Fruit fly (Drosophila melanogaster) whole organism, embryonic: Measurements from ENCODE around the gene CG5568.

Experiments used
- Antp ChIP-seq: fragments of 200-800 bp; sonication (Bioruptor generic); optimal IDR thresholded peaks from 3 replicates; lab custom pipeline; 2016; ENCODE audit warnings: missing biosample characterization, missing genetic modification characterization
- Atf6 ChIP-seq: fragments of 200-800 bp; sonication (Bioruptor generic); IDR thresholded peaks from 2 replicates; pipeline ENCODE4 v1.3.6; 2022; ENCODE audit warnings: missing biosample characterization, missing genetic modification characterization
- Blimp-1 ChIP-seq: fragments of 200-800 bp; sonication (Bioruptor generic); optimal IDR thresholded peaks from 3 replicates; lab custom pipeline; 2018; ENCODE audit warnings: missing biosample characterization, missing genetic modification characterization, mild to moderate bottlenecking, moderate library complexity, missing genetic modification reagents
- CG10565 ChIP-seq: fragments of 200-800 bp; sonication (Bioruptor generic); optimal IDR thresholded peaks from 3 replicates; lab custom pipeline; 2016; ENCODE audit warnings: missing biosample characterization, mild to moderate bottlenecking, missing genetic modification characterization
- CG10979 ChIP-seq: fragments of 200-800 bp; sonication (Bioruptor generic); optimal IDR thresholded peaks from 2 replicates; lab custom pipeline; 2018; ENCODE audit warnings: missing biosample characterization, mild to moderate bottlenecking, missing genetic modification characterization, moderate library complexity
- CG11504 ChIP-seq: fragments of 200-800 bp; sonication (Bioruptor generic); optimal IDR thresholded peaks from 3 replicates; lab custom pipeline; 2019; ENCODE audit warnings: missing biosample characterization, mild to moderate bottlenecking, missing genetic modification characterization, moderate library complexity
- CG11560 ChIP-seq: fragments of 200-800 bp; sonication (Bioruptor generic); IDR thresholded peaks from 3 replicates; pipeline ENCODE4 v1.3.6; 2022; ENCODE audit warnings: missing biosample characterization, missing genetic modification characterization
- CG14710 ChIP-seq: fragments of 200-800 bp; sonication (Bioruptor generic); optimal IDR thresholded peaks from 3 replicates; lab custom pipeline; 2019; ENCODE audit warnings: missing biosample characterization, mild to moderate bottlenecking, missing genetic modification characterization, moderate library complexity
- CG17328 ChIP-seq: fragments of 200-800 bp; sonication (Bioruptor generic); IDR thresholded peaks from 2 replicates; pipeline ENCODE4 v1.3.6; 2022; ENCODE audit warnings: missing biosample characterization, missing genetic modification characterization
- CG17612 ChIP-seq: fragments of 200-800 bp; sonication (Bioruptor generic); IDR thresholded peaks from 2 replicates; pipeline ENCODE4 v1.3.6; 2022; ENCODE audit warnings: missing biosample characterization, missing genetic modification characterization
- CG18262 ChIP-seq: fragments of 200-800 bp; optimal IDR thresholded peaks from 3 replicates; lab custom pipeline; 2019; ENCODE audit warnings: missing biosample characterization, mild to moderate bottlenecking, missing genetic modification characterization, moderate library complexity
- CG18599 ChIP-seq: fragments of 200-800 bp; sonication (Bioruptor generic); optimal IDR thresholded peaks from 3 replicates; lab custom pipeline; 2017; ENCODE audit warnings: missing biosample characterization, missing genetic modification characterization, mild to moderate bottlenecking, moderate library complexity, missing genetic modification reagents
- CG2678 ChIP-seq: fragments of 200-800 bp; sonication (Bioruptor generic); optimal IDR thresholded peaks from 3 replicates; lab custom pipeline; 2019; ENCODE audit warnings: missing biosample characterization, mild to moderate bottlenecking, missing genetic modification characterization, moderate library complexity
- CG2712 ChIP-seq: fragments of 200-800 bp; optimal IDR thresholded peaks from 3 replicates; lab custom pipeline; 2019; ENCODE audit warnings: missing biosample characterization, mild to moderate bottlenecking, missing genetic modification characterization, moderate library complexity
- CG30431 ChIP-seq: fragments of 200-800 bp; sonication (Bioruptor generic); optimal IDR thresholded peaks from 2 replicates; lab custom pipeline; 2017; ENCODE audit warnings: missing biosample characterization, missing genetic modification characterization
- CG32532 ChIP-seq: fragments of 200-800 bp; sonication (Bioruptor generic); IDR thresholded peaks from 2 replicates; pipeline ENCODE4 v1.3.6; 2022; ENCODE audit warnings: missing biosample characterization, missing genetic modification characterization
- CG33213 ChIP-seq: fragments of 200-800 bp; sonication (Bioruptor generic); optimal IDR thresholded peaks from 3 replicates; lab custom pipeline; 2016; ENCODE audit warnings: missing biosample characterization, missing genetic modification characterization
- CG3847 ChIP-seq: fragments of 200-800 bp; sonication (Bioruptor generic); IDR thresholded peaks from 2 replicates; pipeline ENCODE4 v1.3.6; 2022; ENCODE audit warnings: missing biosample characterization, missing genetic modification characterization
- CG7839 ChIP-seq: fragments of 200-800 bp; sonication (Bioruptor generic); optimal IDR thresholded peaks from 3 replicates; lab custom pipeline; 2018; ENCODE audit warnings: missing biosample characterization, mild to moderate bottlenecking, missing genetic modification characterization, moderate library complexity
- CG8765 ChIP-seq: fragments of 200-800 bp; sonication (Bioruptor generic); IDR thresholded peaks from 2 replicates; pipeline ENCODE4 v1.3.6; 2022; ENCODE audit warnings: missing biosample characterization, missing genetic modification characterization
- CG9876 ChIP-seq: fragments of 200-800 bp; sonication (Bioruptor generic); optimal IDR thresholded peaks from 2 replicates; lab custom pipeline; 2016; ENCODE audit warnings: missing biosample characterization, missing genetic modification characterization
- D ChIP-seq, 2 experiments: fragments of 200-800 bp in 1 of 2; fragments of >200 bp in 1 of 2; sonication (Bioruptor generic) in 1 of 2; optimal IDR thresholded peaks; 2 replicates in 1 of 2; 3 replicates in 1 of 2; lab custom pipeline; 2017; ENCODE audit warnings: mild to moderate bottlenecking in 1 of 2, missing biosample characterization in 1 of 2, missing genetic modification characterization in 1 of 2, missing genetic modification reagents in 1 of 2
- D19A ChIP-seq: fragments of 200-800 bp; optimal IDR thresholded peaks from 3 replicates; lab custom pipeline; 2019; ENCODE audit warnings: missing biosample characterization, mild to moderate bottlenecking, missing genetic modification characterization, moderate library complexity
- HLH4C ChIP-seq: fragments of 200-800 bp; sonication (Bioruptor generic); IDR thresholded peaks from 3 replicates; pipeline ENCODE4 v1.3.6; 2022; ENCODE audit warnings: missing biosample characterization, missing genetic modification characterization; ENCODE audit not compliant: partially characterized antibody
- HmgZ ChIP-seq: fragments of 200-800 bp; sonication (Bioruptor generic); optimal IDR thresholded peaks from 2 replicates; lab custom pipeline; 2018; ENCODE audit warnings: missing biosample characterization, mild to moderate bottlenecking, missing genetic modification characterization
- Hr39 ChIP-seq: fragments of >200 bp; optimal IDR thresholded peaks from 2 replicates; lab custom pipeline; 2017
- Med ChIP-seq: fragments of 200-800 bp; sonication (Bioruptor generic); peaks from one replicate; lab custom pipeline; 2016; ENCODE audit warnings: missing biosample characterization, missing genetic modification characterization, mild to moderate bottlenecking, inconsistent platforms, moderate library complexity
- Oli ChIP-seq: fragments of 200-800 bp; sonication (Bioruptor generic); optimal IDR thresholded peaks from 2 replicates; lab custom pipeline; 2018; ENCODE audit warnings: missing biosample characterization, mild to moderate bottlenecking, missing genetic modification characterization, moderate library complexity
- Poxn ChIP-seq: fragments of 200-800 bp; sonication (Bioruptor generic); IDR thresholded peaks from 2 replicates; pipeline ENCODE4 v1.3.6; 2022; ENCODE audit warnings: missing biosample characterization, missing genetic modification characterization
- Sox100B ChIP-seq: fragments of 200-800 bp; sonication (Bioruptor generic); optimal IDR thresholded peaks from 3 replicates; lab custom pipeline; 2018; ENCODE audit warnings: missing biosample characterization, mild to moderate bottlenecking, missing genetic modification characterization
- Ssrp ChIP-seq: fragments of 200-800 bp; sonication (Bioruptor generic); optimal IDR thresholded peaks from 2 replicates; lab custom pipeline; 2018; ENCODE audit warnings: missing biosample characterization, mild to moderate bottlenecking, missing genetic modification characterization, moderate library complexity
- Trl ChIP-seq, 3 experiments: fragments of >200 bp in 2 of 3; fragments of 200-800 bp in 1 of 3; sonication (Bioruptor generic) in 1 of 3; optimal IDR thresholded peaks; 2 replicates in 1 of 3; 3 replicates in 2 of 3; lab custom pipeline; 2016 to 2017; ENCODE audit warnings: missing biosample characterization in 1 of 3, missing genetic modification characterization in 1 of 3
- Xrp1 ChIP-seq: fragments of 200-800 bp; sonication (Bioruptor generic); IDR thresholded peaks from 2 replicates; pipeline ENCODE4 v1.3.6; 2022; ENCODE audit warnings: missing biosample characterization, missing genetic modification characterization
- bigmax ChIP-seq: fragments of 200-800 bp; sonication (Bioruptor generic); optimal IDR thresholded peaks from 2 replicates; lab custom pipeline; 2018; ENCODE audit warnings: missing biosample characterization, mild to moderate bottlenecking, missing genetic modification characterization
- bsh ChIP-seq, 2 experiments: fragments of 200-800 bp; sonication (Bioruptor generic); optimal IDR thresholded peaks; 2 replicates each; lab custom pipeline; 2017 to 2018; ENCODE audit warnings: mild to moderate bottlenecking in 2 of 2, missing biosample characterization in 2 of 2, missing genetic modification characterization in 2 of 2, moderate library complexity in 1 of 2
- dmrt11E ChIP-seq: fragments of 200-800 bp; sonication (Bioruptor generic); optimal IDR thresholded peaks from 3 replicates; lab custom pipeline; 2018; ENCODE audit warnings: missing biosample characterization, mild to moderate bottlenecking, missing genetic modification characterization, moderate library complexity
- gem ChIP-seq: fragments of 200-800 bp; sonication (Bioruptor generic); optimal IDR thresholded peaks from 2 replicates; lab custom pipeline; 2019; ENCODE audit warnings: missing biosample characterization, mild to moderate bottlenecking, missing genetic modification characterization, moderate library complexity
- gsb ChIP-seq: fragments of 200-800 bp; sonication (Bioruptor generic); IDR thresholded peaks from 2 replicates; pipeline ENCODE4 v1.3.6; 2022; ENCODE audit warnings: missing biosample characterization, missing genetic modification characterization
- ham ChIP-seq: fragments of 200-800 bp; sonication (Bioruptor generic); IDR thresholded peaks from 2 replicates; pipeline ENCODE4 v1.3.6; 2022; ENCODE audit warnings: missing biosample characterization, missing genetic modification characterization
- lola ChIP-seq, 3 experiments: fragments of >200 bp in 2 of 3; fragments of 200-800 bp in 1 of 3; sonication (Bioruptor generic) in 1 of 3; optimal IDR thresholded peaks; 2 replicates each; lab custom pipeline; 2017 to 2019; ENCODE audit warnings: missing biosample characterization in 3 of 3, missing genetic modification characterization in 3 of 3, mild to moderate bottlenecking in 1 of 3, moderate library complexity in 1 of 3
- nmo ChIP-seq: fragments of 200-800 bp; sonication (Bioruptor generic); optimal IDR thresholded peaks from 2 replicates; lab custom pipeline; 2018; ENCODE audit warnings: missing biosample characterization, mild to moderate bottlenecking, missing genetic modification characterization, moderate library complexity
- phol ChIP-seq: fragments of 200-800 bp; sonication (Bioruptor generic); optimal IDR thresholded peaks from 3 replicates; lab custom pipeline; 2018; ENCODE audit warnings: missing biosample characterization, mild to moderate bottlenecking, missing genetic modification characterization, moderate library complexity
- pnt ChIP-seq: fragments of 200-800 bp; sonication (Bioruptor generic); optimal IDR thresholded peaks from 3 replicates; lab custom pipeline; 2016; ENCODE audit warnings: missing biosample characterization, missing genetic modification characterization
- row ChIP-seq: fragments of 200-800 bp; sonication (Bioruptor generic); IDR thresholded peaks from 3 replicates; pipeline ENCODE4 v1.3.6; 2022; ENCODE audit warnings: missing biosample characterization, missing genetic modification characterization
- sens ChIP-seq: fragments of 200-800 bp; sonication (Bioruptor generic); peaks from one replicate; lab custom pipeline; 2016; ENCODE audit warnings: missing biosample characterization, missing genetic modification characterization
- trem ChIP-seq: fragments of 200-800 bp; optimal IDR thresholded peaks from 3 replicates; lab custom pipeline; 2019; ENCODE audit warnings: missing biosample characterization, mild to moderate bottlenecking, missing genetic modification characterization, moderate library complexity
- vvl ChIP-seq: fragments of 200-800 bp; sonication (Bioruptor generic); IDR thresholded peaks from 2 replicates; pipeline ENCODE4 v1.3.6; 2022; ENCODE audit warnings: missing biosample characterization, missing genetic modification characterization

Gene CG5568

DNA sequence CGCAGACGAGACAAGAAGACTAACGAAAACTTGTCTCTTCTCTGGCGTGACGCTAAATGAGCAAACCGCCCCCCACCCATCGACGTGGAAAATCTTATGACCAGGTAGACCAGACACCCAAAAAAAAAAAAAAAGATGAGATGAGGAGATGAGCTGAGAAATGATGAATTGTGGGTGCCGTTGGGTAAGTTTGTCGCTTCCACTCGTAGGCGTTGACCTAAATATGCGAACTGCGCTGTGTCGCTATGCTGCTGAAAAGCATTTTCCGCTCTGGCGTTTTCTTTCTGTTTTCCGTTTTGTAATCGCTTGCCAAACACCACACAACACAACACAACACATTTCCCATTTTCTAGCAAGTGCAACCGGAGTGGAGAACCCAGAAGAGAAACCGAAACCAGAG is 32.4 kb upstream of the CG5568 start (continued):
- peak; percentile 15; the same call in 1 of the 2 replicates for TF ChIP-seq CG32532 (GFP tag; lab: Robert Waterston, UW)
- TF ChIP-seq Oli (tag; lab: Kevin White, UChicago): no peak

DNA sequence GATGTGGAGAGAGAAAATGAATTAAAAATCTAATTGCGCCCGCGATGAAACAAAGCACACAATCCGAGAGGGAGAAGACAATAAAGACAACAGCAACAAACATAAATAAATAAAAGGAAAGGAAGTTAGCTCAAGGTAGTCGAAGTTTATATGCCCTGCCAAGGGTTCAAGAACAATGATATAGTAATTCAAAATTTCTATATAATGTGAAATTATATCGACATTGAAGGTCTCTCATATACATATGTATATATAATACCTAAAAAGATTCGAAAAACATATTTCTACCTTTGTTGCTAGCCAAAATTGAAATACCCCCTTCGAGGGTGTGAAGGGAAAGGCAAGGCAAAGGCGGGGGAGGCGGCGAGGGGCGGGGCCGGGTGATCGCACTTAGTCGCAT is 30.5 kb upstream of the CG5568 start:
- TF ChIP-seq nmo (GFP tag; lab: Kevin White, UChicago) (peak; percentile 22), CG14710 (tag; lab: Kevin White, UChicago) (peak; percentile 17), bigmax (no peak), gem (tag; lab: Kevin White, UChicago) (peak; percentile 42), CG18262 (tag; lab: Kevin White, UChicago) (peak; percentile 39), D (optimal IDR thresholded peaks at IDR 0.05; lab: Kevin White, UChicago) (no peak), D (GFP tag; optimal IDR thresholded peaks at IDR 0.05; lab: Kevin White, UChicago) (peak; percentile 31), Blimp-1 (GFP tag; lab: Kevin White, UChicago) (peak; percentile 20), CG9876 (GFP tag; lab: Kevin White, UChicago) (no peak), ham (GFP tag; lab: Robert Waterston, UW) (no peak), HmgZ (tag; lab: Kevin White, UChicago) (no peak), dmrt11E (tag; lab: Kevin White, UChicago) (peak; percentile 51), Med (peak; percentile 38), Ssrp (tag; lab: Kevin White, UChicago) (peak; percentile 14), phol (tag; lab: Kevin White, UChicago) (peak; percentile 19), CG11504 (tag; lab: Kevin White, UChicago) (peak; percentile 27), row (GFP tag; lab: Robert Waterston, UW) (0 out of 3 replicates have a peak, but pooled peaks have one; percentile 30), CG2712 (tag; lab: Kevin White, UChicago) (peak; percentile 41), Xrp1 (GFP tag; lab: Robert Waterston, UW) (peak; percentile 37; the same call in 1 of the 2 replicates), vvl (GFP tag; lab: Robert Waterston, UW) (0 out of 2 replicates have a peak, but pooled peaks have one; percentile 10), CG30431 (GFP tag; lab: Kevin White, UChicago) (no peak), Trl (optimal IDR thresholded peaks at IDR 0.05; lab: Kevin White, UChicago) (no peak), Trl (GFP tag; optimal IDR thresholded peaks at IDR 0.05; lab: Kevin White, UChicago) (no peak), CG8765 (GFP tag; lab: Robert Waterston, UW) (no peak), CG10565 (no peak), Hr39 (lab: Kevin White, UChicago) (peak; percentile 33), D19A (tag; lab: Kevin White, UChicago) (peak; percentile 93), lola (GFP tag; optimal IDR thresholded peaks at IDR 0.05; lab: Kevin White, UChicago) (peak in 1 of 3 experiments; percentile 29), CG2678 (tag; lab: Kevin White, UChicago) (peak; percentile 13), sens (peak; percentile 38), bsh (GFP tag; optimal IDR thresholded peaks at IDR 0.05; lab: Kevin White, UChicago) (peak in 1 of 2 experiments; percentile 44), CG10979 (peak; percentile 42), gsb (no peak)

DNA sequence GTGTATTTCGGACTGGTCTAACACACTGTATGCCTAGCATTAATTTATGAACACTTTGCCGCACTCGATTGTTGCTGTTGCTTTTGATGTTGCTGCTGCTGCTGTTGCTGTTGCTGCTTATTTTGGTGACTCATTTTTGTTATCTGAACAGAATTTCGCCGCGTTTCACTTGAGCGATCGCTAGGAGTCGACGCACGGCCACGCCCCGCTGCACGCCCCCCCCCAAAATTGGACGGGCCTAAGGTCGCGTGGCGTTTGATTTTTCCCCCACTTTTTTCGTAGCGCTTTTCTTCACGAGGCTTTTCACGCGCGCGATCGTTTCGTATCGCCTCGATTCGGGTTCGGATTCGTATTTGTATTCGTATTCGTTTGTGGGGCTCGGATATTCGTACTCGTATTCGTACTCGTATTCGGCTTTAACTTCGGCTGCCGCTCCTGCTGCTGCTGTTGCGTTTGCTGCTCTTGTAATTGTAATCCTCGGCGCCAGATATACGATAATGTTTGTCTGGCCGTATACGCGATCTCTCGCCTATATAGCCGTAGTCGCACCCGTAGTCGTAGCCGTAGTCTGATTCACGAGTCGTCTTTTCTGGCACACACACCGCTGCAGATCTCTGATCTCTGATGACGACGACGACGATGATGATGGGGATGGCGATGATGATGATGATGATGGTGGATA is 27.3 kb upstream of the CG5568 start:
- TF ChIP-seq Atf6: no peak
- no peak for TF ChIP-seq CG11560 (tag; lab: Robert Waterston, UW)
- TF ChIP-seq pnt (GFP tag; lab: Kevin White, UChicago): no peak
- TF ChIP-seq Sox100B (GFP tag; lab: Kevin White, UChicago): no peak
- TF ChIP-seq Poxn (GFP tag; lab: Robert Waterston, UW): no peak
- TF ChIP-seq Antp (GFP tag; lab: Kevin White, UChicago): no peak
- no peak for TF ChIP-seq CG32532 (GFP tag; lab: Robert Waterston, UW)
- no peak for TF ChIP-seq CG17612 (GFP tag; lab: Robert Waterston, UW)
- no peak for TF ChIP-seq CG33213 (GFP tag; lab: Kevin White, UChicago)
- TF ChIP-seq trem: no peak
- no peak for TF ChIP-seq CG7839 (tag; lab: Kevin White, UChicago)
- no peak for TF ChIP-seq CG17328 (GFP tag; lab: Robert Waterston, UW)
- TF ChIP-seq CG18599 (GFP tag; lab: Kevin White, UChicago): no peak
- 0 out of 3 replicates have a peak, but pooled peaks have one; percentile 1 for TF ChIP-seq HLH4C (GFP tag; lab: Robert Waterston, UW)
- no peak for TF ChIP-seq CG3847 (GFP tag; lab: Robert Waterston, UW)
